Fruit fly (Drosophila melanogaster): ENCODE measurements around the gene CG12355.

- TF ChIP-seq lola (GFP tag; optimal IDR thresholded peaks at IDR 0.05) (no peak), CG4730 (GFP tag; IDR thresholded peaks at IDR 0.05) (no peak), CG11504 (tag; optimal IDR thresholded peaks at IDR 0.05) (no peak), CG18476 (GFP tag; optimal IDR thresholded peaks at IDR 0.05) (no peak), grn (GFP tag; optimal IDR thresholded peaks at IDR 0.05) (no peak), vfl (GFP tag; optimal IDR thresholded peaks at IDR 0.05) (no peak), Adf1 (GFP tag; IDR thresholded peaks at IDR 0.05) (no peak), CG16813 (GFP tag; IDR thresholded peaks at IDR 0.05; ENCODE audit: partially characterized antibody) (no peak), ERR (GFP tag; optimal IDR thresholded peaks at IDR 0.05) (no peak), Aef1 (GFP tag; IDR thresholded peaks at IDR 0.05) (no peak), tna (GFP tag; IDR thresholded peaks at IDR 0.05; ENCODE audit: partially characterized antibody) (no peak), twi (tag; optimal IDR thresholded peaks at IDR 0.05) (no peak), gce (GFP tag; IDR thresholded peaks at IDR 0.05) (no peak)
Observed at dm6 chr3L:15530638-15531225, 35.4 kb upstream of the CG12355 start.
